Fruit fly (Drosophila melanogaster): ENCODE data around the gene cpo.
A peak's percentile ranks its signal among the peaks of the same experiment; 100 is the strongest.

Gene cpo

dm6 chr3R:17943359-17944232 is 24.0 kb downstream of the cpo start (continued):
- TF ChIP-seq org-1 (GFP tag; optimal IDR thresholded peaks at IDR 0.05) (peak; percentile 58), inv (GFP tag; IDR thresholded peaks at IDR 0.05; ENCODE audit: partially characterized antibody) (no peak), az2 (GFP tag; optimal IDR thresholded peaks at IDR 0.05) (peak; percentile 27), CG7963 (GFP tag; IDR thresholded peaks at IDR 0.05; ENCODE audit: partially characterized antibody) (no peak), Meics (GFP tag; optimal IDR thresholded peaks at IDR 0.05) (peak; percentile 59), CG9797 (GFP tag; optimal IDR thresholded peaks at IDR 0.05) (no peak), CG3163 (GFP tag; optimal IDR thresholded peaks at IDR 0.05) (peak; percentile 99), CG16813 (GFP tag; IDR thresholded peaks at IDR 0.05; ENCODE audit: partially characterized antibody) (no peak), eve (GFP tag; optimal IDR thresholded peaks at IDR 0.05) (peak in 1 of 2 experiments; percentile 88), ind (GFP tag; optimal IDR thresholded peaks at IDR 0.05) (peak; percentile 39), Med (GFP tag) (peak; percentile 81), Doc3 (GFP tag; IDR thresholded peaks at IDR 0.05; ENCODE audit: partially characterized antibody) (0 out of 3 replicates have a peak, but pooled peaks have one; percentile 50), CG13287 (GFP tag; IDR thresholded peaks at IDR 0.05; ENCODE audit: partially characterized antibody) (peak; percentile 70), HLH54F (GFP tag; optimal IDR thresholded peaks at IDR 0.05) (no peak), E2f1 (GFP tag; IDR thresholded peaks at IDR 0.05) (no peak), CG16863 (GFP tag; optimal IDR thresholded peaks at IDR 0.05) (peak; percentile 42), tin (GFP tag; optimal IDR thresholded peaks at IDR 0.05) (peak; percentile 40), CHES-1-like (GFP tag; optimal IDR thresholded peaks at IDR 0.05) (peak; percentile 45), D19B (GFP tag; optimal IDR thresholded peaks at IDR 0.05) (peak; percentile 13), shn (GFP tag; optimal IDR thresholded peaks at IDR 0.05) (peak; percentile 33), dm (GFP tag; optimal IDR thresholded peaks at IDR 0.05) (peak; percentile 26), Ets65A (GFP tag) (peak; percentile 66), pita (GFP tag; optimal IDR thresholded peaks at IDR 0.05) (no peak), CG18599 (GFP tag; optimal IDR thresholded peaks at IDR 0.05) (peak; percentile 66), CG3847 (GFP tag; IDR thresholded peaks at IDR 0.05) (no peak), D19A (tag; optimal IDR thresholded peaks at IDR 0.05) (peak; percentile 42), CG11695 (GFP tag; IDR thresholded peaks at IDR 0.05) (peak; percentile 50; the same call in 2 of the 3 replicates), scrt (GFP tag; optimal IDR thresholded peaks at IDR 0.05) (no peak), Scr (GFP tag; IDR thresholded peaks at IDR 0.05; ENCODE audit: partially characterized antibody) (0 out of 2 replicates have a peak, but pooled peaks have one; percentile 22), CG31224 (GFP tag; IDR thresholded peaks at IDR 0.05) (no peak), CG7556 (GFP tag; optimal IDR thresholded peaks at IDR 0.05) (peak; percentile 60), mirr (GFP tag; optimal IDR thresholded peaks at IDR 0.05) (no peak), CG13424 (tag; optimal IDR thresholded peaks at IDR 0.05) (peak; percentile 46), mam (GFP tag; optimal IDR thresholded peaks at IDR 0.05) (peak; percentile 28), Nf-YC (tag; optimal IDR thresholded peaks at IDR 0.05) (peak; percentile 97), CG11398 (GFP tag; optimal IDR thresholded peaks at IDR 0.05) (peak; percentile 36), CG17186 (GFP tag; optimal IDR thresholded peaks at IDR 0.05) (no peak), aop (GFP tag; IDR thresholded peaks at IDR 0.05) (no peak), Gsc (GFP tag; IDR thresholded peaks at IDR 0.05) (no peak), ranshi (GFP tag; IDR thresholded peaks at IDR 0.05) (no peak), CG15601 (tag; optimal IDR thresholded peaks at IDR 0.05) (no peak), CG15011 (GFP tag; optimal IDR thresholded peaks at IDR 0.05) (no peak), CG18262 (tag; optimal IDR thresholded peaks at IDR 0.05) (peak; percentile 70), sisA (GFP tag; IDR thresholded peaks at IDR 0.05) (no peak), ap (GFP tag; IDR thresholded peaks at IDR 0.05) (0 out of 2 replicates have a peak, but pooled peaks have one; percentile 17), Tbp (GFP tag; optimal IDR thresholded peaks at IDR 0.05) (no peak), CG15696 (tag; optimal IDR thresholded peaks at IDR 0.05) (peak; percentile 51), Rx (GFP tag; IDR thresholded peaks at IDR 0.05) (no peak), tgo (GFP tag; IDR thresholded peaks at IDR 0.05) (no peak; the same call in 2 of the 3 replicates)

Data from whole organism, embryonic.